Worm (Caenorhabditis elegans) whole organism, L1 larva: ENCODE measurements around the gene F10C1.1.

ENCODE experiments used
- C04F5.9 ChIP-seq: sonication (generic microtip); optimal IDR thresholded peaks from 2 replicates; lab custom pipeline; 2016; ENCODE audit warnings: missing genetic modification characterization, missing compliant biosample characterization
- C16A3.4 ChIP-seq: fragments of 150-350 bp; optimal IDR thresholded peaks from 2 replicates; lab custom pipeline; 2014; ENCODE audit warnings: missing biosample characterization, missing genetic modification characterization
- F16B12.6 ChIP-seq: fragments of 150-350 bp; optimal IDR thresholded peaks from 2 replicates; lab custom pipeline; 2014; ENCODE audit warnings: missing biosample characterization, missing genetic modification characterization
- ama-1 ChIP-seq: fragments of 150-350 bp; optimal IDR thresholded peaks from 2 replicates; lab custom pipeline; 2014
- ceh-63 ChIP-seq: fragments of 200-800 bp; sonication (Bioruptor generic); optimal IDR thresholded peaks from 2 replicates; lab custom pipeline; 2018; ENCODE audit warnings: mild to moderate bottlenecking, missing genetic modification characterization, missing compliant biosample characterization
- ceh-8 ChIP-seq: fragments of 200-800 bp; sonication (Bioruptor generic); optimal IDR thresholded peaks from 2 replicates; lab custom pipeline; 2018; ENCODE audit warnings: mild to moderate bottlenecking, missing genetic modification characterization, moderate library complexity, missing compliant biosample characterization
- ceh-88 ChIP-seq: fragments of 200-800 bp; sonication (Bioruptor generic); IDR thresholded peaks from 2 replicates; pipeline ENCODE4 v1.3.6; 2022; ENCODE audit warnings: missing genetic modification characterization, missing compliant biosample characterization
- dpl-1 ChIP-seq, 3 experiments: fragments of 150-350 bp in 2 of 3; sonication (generic microtip) in 1 of 3; optimal IDR thresholded peaks; 2 replicates each; lab custom pipeline; 2014 to 2017; ENCODE audit warnings: missing biosample characterization in 3 of 3, missing genetic modification characterization in 3 of 3, missing genetic modification reagents in 3 of 3
- dsc-1 ChIP-seq: sonication (generic microtip); optimal IDR thresholded peaks from 2 replicates; lab custom pipeline; 2016; ENCODE audit warnings: mild to moderate bottlenecking, missing genetic modification characterization, missing compliant biosample characterization
- efl-1 ChIP-seq, 4 experiments: fragments of 150-350 bp; optimal IDR thresholded peaks in 3 of 4; peaks in 1 of 4; 1 replicate in 1 of 4; 2 replicates in 3 of 4; lab custom pipeline; 2014; ENCODE audit warnings: missing biosample characterization in 2 of 4, missing genetic modification characterization in 2 of 4, missing genetic modification reagents in 2 of 4
- egl-27 ChIP-seq, 2 experiments: fragments of 150-350 bp in 1 of 2; sonication (generic microtip); optimal IDR thresholded peaks; 3 replicates each; lab custom pipeline; 2017 to 2018; ENCODE audit warnings: missing biosample characterization in 2 of 2, missing genetic modification characterization in 2 of 2, missing genetic modification reagents in 2 of 2
- elt-2 ChIP-seq: sonication (generic microtip); optimal IDR thresholded peaks from 2 replicates; lab custom pipeline; 2016; ENCODE audit warnings: missing genetic modification characterization, mild to moderate bottlenecking, inconsistent platforms, missing compliant biosample characterization, missing genetic modification reagents
- elt-3 ChIP-seq, 6 experiments: fragments of 150-350 bp in 1 of 6; sonication (generic microtip); optimal IDR thresholded peaks; 2 replicates each; lab custom pipeline; 2017 to 2018; ENCODE audit warnings: missing biosample characterization in 6 of 6, missing genetic modification characterization in 6 of 6, inconsistent platforms in 1 of 6
- ets-5 ChIP-seq: fragments of 200-800 bp; sonication (Bioruptor generic); IDR thresholded peaks from 2 replicates; pipeline ENCODE4 v1.3.6; 2022; ENCODE audit warnings: missing genetic modification characterization, missing compliant biosample characterization
- fkh-4 ChIP-seq: sonication (generic microtip); optimal IDR thresholded peaks from 2 replicates; lab custom pipeline; 2016; ENCODE audit warnings: missing compliant biosample characterization, missing genetic modification characterization, borderline replicate concordance
- fos-1 ChIP-seq: fragments of 150-350 bp; optimal IDR thresholded peaks from 2 replicates; lab custom pipeline; 2014; ENCODE audit warnings: missing biosample characterization, missing genetic modification characterization
- irx-1 ChIP-seq: sonication (generic microtip); optimal IDR thresholded peaks from 2 replicates; lab custom pipeline; 2016; ENCODE audit warnings: missing genetic modification characterization, missing compliant biosample characterization
- isw-1 ChIP-seq: fragments of 200-800 bp; sonication (Bioruptor generic); IDR thresholded peaks from 2 replicates; pipeline ENCODE4 v1.3.6; 2022; ENCODE audit warnings: missing genetic modification characterization, missing compliant biosample characterization
- lin-13 ChIP-seq: fragments of 150-350 bp; optimal IDR thresholded peaks from 2 replicates; lab custom pipeline; 2014; ENCODE audit warnings: missing biosample characterization, missing genetic modification reagents, missing genetic modification characterization
- lin-15B ChIP-seq: fragments of 150-350 bp; sonication (generic microtip); optimal IDR thresholded peaks from 3 replicates; lab custom pipeline; 2014; ENCODE audit warnings: missing biosample characterization, missing genetic modification characterization
- lin-35 ChIP-seq, 2 experiments: fragments of 150-350 bp; optimal IDR thresholded peaks; 2 replicates each; lab custom pipeline; 2014; ENCODE audit warnings: missing biosample characterization in 2 of 2, missing genetic modification characterization in 2 of 2, missing genetic modification reagents in 2 of 2
- lin-39 ChIP-seq: fragments of 150-350 bp; optimal IDR thresholded peaks from 2 replicates; lab custom pipeline; 2014; ENCODE audit warnings: missing biosample characterization, missing genetic modification reagents, missing genetic modification characterization
- lsy-2 ChIP-seq, 2 experiments: fragments of 150-350 bp; optimal IDR thresholded peaks; 2 replicates each; lab custom pipeline; 2014; ENCODE audit warnings: missing biosample characterization in 2 of 2, missing genetic modification characterization in 2 of 2
- mdl-1 ChIP-seq, 2 experiments: fragments of 150-350 bp; optimal IDR thresholded peaks; 2 replicates each; lab custom pipeline; 2014 to 2017; ENCODE audit warnings: missing biosample characterization in 2 of 2, missing genetic modification characterization in 2 of 2, inconsistent platforms in 1 of 2
- mef-2 ChIP-seq: fragments of 150-350 bp; optimal IDR thresholded peaks from 2 replicates; lab custom pipeline; 2014; ENCODE audit warnings: missing biosample characterization, missing genetic modification characterization
- mep-1 ChIP-seq: fragments of 150-350 bp; optimal IDR thresholded peaks from 2 replicates; lab custom pipeline; 2014; ENCODE audit warnings: missing biosample characterization, missing genetic modification characterization
- nhr-11 ChIP-seq: fragments of 150-350 bp; optimal IDR thresholded peaks from 2 replicates; lab custom pipeline; 2014; ENCODE audit warnings: missing biosample characterization, missing genetic modification characterization
- nhr-237 ChIP-seq: fragments of 150-350 bp; optimal IDR thresholded peaks from 2 replicates; lab custom pipeline; 2014; ENCODE audit warnings: missing biosample characterization, missing genetic modification characterization
- nhr-28 ChIP-seq: fragments of 150-350 bp; optimal IDR thresholded peaks from 2 replicates; lab custom pipeline; 2014; ENCODE audit warnings: missing biosample characterization, missing genetic modification characterization
- nhr-71 ChIP-seq: sonication (generic microtip); optimal IDR thresholded peaks from 2 replicates; lab custom pipeline; 2016; ENCODE audit warnings: mild to moderate bottlenecking, missing genetic modification characterization, moderate library complexity, missing compliant biosample characterization
- nhr-77 ChIP-seq: fragments of 150-350 bp; optimal IDR thresholded peaks from 2 replicates; lab custom pipeline; 2014; ENCODE audit warnings: missing biosample characterization, missing genetic modification characterization
- nhr-84 ChIP-seq: sonication (generic microtip); optimal IDR thresholded peaks from 2 replicates; lab custom pipeline; 2017; ENCODE audit warnings: missing biosample characterization, missing genetic modification characterization
- nhr-85 ChIP-seq: sonication (generic microtip); peaks from one replicate; lab custom pipeline; 2016; ENCODE audit warnings: missing genetic modification characterization, inconsistent platforms, missing compliant biosample characterization
- pqm-1 ChIP-seq: sonication (generic microtip); optimal IDR thresholded peaks from 3 replicates; lab custom pipeline; 2017; ENCODE audit warnings: missing biosample characterization, missing genetic modification characterization
- rnt-1 ChIP-seq: sonication (generic microtip); optimal IDR thresholded peaks from 2 replicates; lab custom pipeline; 2016; ENCODE audit warnings: mild to moderate bottlenecking, missing genetic modification characterization, moderate library complexity, missing compliant biosample characterization
- snpc-4 ChIP-seq: fragments of 150-350 bp; optimal IDR thresholded peaks from 2 replicates; lab custom pipeline; 2014; ENCODE audit warnings: missing biosample characterization, missing genetic modification characterization
- snu-23 ChIP-seq: sonication (generic microtip); optimal IDR thresholded peaks from 2 replicates; lab custom pipeline; 2016; ENCODE audit warnings: missing genetic modification characterization, missing compliant biosample characterization
- sox-4 ChIP-seq: sonication (generic microtip); optimal IDR thresholded peaks from 2 replicates; lab custom pipeline; 2016; ENCODE audit warnings: missing genetic modification characterization, missing compliant biosample characterization
- sptf-1 ChIP-seq: fragments of 150-350 bp; optimal IDR thresholded peaks from 2 replicates; lab custom pipeline; 2014; ENCODE audit warnings: missing biosample characterization, missing genetic modification characterization
- sup-37 ChIP-seq: fragments of 200-800 bp; sonication (Bioruptor generic); optimal IDR thresholded peaks from 2 replicates; lab custom pipeline; 2018; ENCODE audit warnings: mild to moderate bottlenecking, missing genetic modification characterization, missing compliant biosample characterization
- swsn-7 ChIP-seq: sonication (generic microtip); optimal IDR thresholded peaks from 2 replicates; lab custom pipeline; 2016; ENCODE audit warnings: missing genetic modification characterization, missing compliant biosample characterization
- tlp-1 ChIP-seq: fragments of 150-350 bp; optimal IDR thresholded peaks from 2 replicates; lab custom pipeline; 2014; ENCODE audit warnings: missing biosample characterization, missing genetic modification characterization
- unc-130 ChIP-seq: fragments of 150-350 bp; optimal IDR thresholded peaks from 2 replicates; lab custom pipeline; 2017; ENCODE audit warnings: missing biosample characterization, missing genetic modification characterization, inconsistent platforms
- unc-30 ChIP-seq: sonication (generic microtip); optimal IDR thresholded peaks from 2 replicates; lab custom pipeline; 2017; ENCODE audit warnings: missing biosample characterization, missing genetic modification characterization
- vab-15 ChIP-seq: sonication (generic microtip); optimal IDR thresholded peaks from 2 replicates; lab custom pipeline; 2017; ENCODE audit warnings: missing genotype, mild to moderate bottlenecking, missing genetic modification characterization, missing compliant biosample characterization
- xbp-1 ChIP-seq: sonication (generic microtip); optimal IDR thresholded peaks from 2 replicates; lab custom pipeline; 2016; ENCODE audit warnings: missing genetic modification characterization, missing compliant biosample characterization
- ztf-11 ChIP-seq, 2 experiments: sonication (generic microtip); optimal IDR thresholded peaks; 2 replicates each; lab custom pipeline; 2016 to 2017; ENCODE audit warnings: missing genetic modification characterization in 2 of 2, missing biosample characterization in 1 of 2, missing compliant biosample characterization in 1 of 2
- ztf-4 ChIP-seq: fragments of 150-350 bp; optimal IDR thresholded peaks from 2 replicates; lab custom pipeline; 2014; ENCODE audit warnings: missing biosample characterization, missing genetic modification characterization

Gene F10C1.1

ce11 chrII:5779866-5780265, 5.8 kb downstream of the F10C1.1 start (continued):
- TF ChIP-seq lsy-2 (tag; optimal IDR thresholded peaks at IDR 0.05; lab: Kevin White, UChicago) (peak; percentile 10 to 53), mep-1 (tag; lab: Kevin White, UChicago) (peak; percentile 52), fos-1 (tag; lab: Kevin White, UChicago) (peak; percentile 34), efl-1 (optimal IDR thresholded peaks at IDR 0.05; lab: Kevin White, UChicago) (peak; percentile 10 to 44), efl-1 (GFP tag; optimal IDR thresholded peaks at IDR 0.05 in 1 of 2; lab: Kevin White, UChicago) (no peak), ceh-8 (GFP tag; lab: Kevin White, UChicago) (no peak), ceh-88 (GFP tag; lab: Robert Waterston, UW) (no peak), nhr-85 (no peak), ceh-63 (peak; percentile 9), rnt-1 (tag; lab: Kevin White, UChicago) (peak; percentile 36), swsn-7 (peak; percentile 38)

ce11 chrII:5781935-5782921, 8.2 kb downstream of the F10C1.1 start, which contains the start of gene K05F1.6:
TSS of gene K05F1.6 (plus strand) at chrII:5782520.
- TF ChIP-seq ama-1 (lab: Kevin White, UChicago): no peak
- no peak for TF ChIP-seq fkh-4 (tag; lab: Kevin White, UChicago)
- TF ChIP-seq sptf-1: no peak
- no peak for TF ChIP-seq nhr-77 (tag; lab: Kevin White, UChicago)
- TF ChIP-seq egl-27 (tag; optimal IDR thresholded peaks at IDR 0.05; lab: Kevin White, UChicago): no peak
- no peak for TF ChIP-seq snpc-4 (tag; lab: Kevin White, UChicago)
- peak; percentile 70 for TF ChIP-seq elt-2 (tag; lab: Kevin White, UChicago)
- TF ChIP-seq tlp-1: no peak
- TF ChIP-seq mdl-1 (tag; optimal IDR thresholded peaks at IDR 0.05; lab: Kevin White, UChicago): peak in 1 of 2 experiments; percentile 58
- no peak for TF ChIP-seq vab-15
- no peak for TF ChIP-seq unc-30 (tag; lab: Kevin White, UChicago)
- TF ChIP-seq dsc-1 (tag; lab: Kevin White, UChicago): peak; percentile 70
- TF ChIP-seq lin-35 (GFP tag; optimal IDR thresholded peaks at IDR 0.05; lab: Kevin White, UChicago): peak; percentile 6 to 44
- TF ChIP-seq nhr-84 (tag; lab: Kevin White, UChicago): no peak
- no peak for TF ChIP-seq nhr-28 (tag; lab: Kevin White, UChicago)
- TF ChIP-seq F16B12.6 (tag; lab: Kevin White, UChicago): no peak
- no peak for TF ChIP-seq lin-15B (tag; lab: Kevin White, UChicago)
- TF ChIP-seq sup-37 (GFP tag; lab: Kevin White, UChicago): peak; percentile 6
- TF ChIP-seq lsy-2 (tag; optimal IDR thresholded peaks at IDR 0.05; lab: Kevin White, UChicago): peak in 1 of 2 experiments; percentile 52
- no peak for TF ChIP-seq elt-3 (tag; optimal IDR thresholded peaks at IDR 0.05; lab: Kevin White, UChicago)
- peak; percentile 78 for TF ChIP-seq nhr-71 (tag; lab: Kevin White, UChicago)
- TF ChIP-seq ztf-11 (tag; optimal IDR thresholded peaks at IDR 0.05; lab: Kevin White, UChicago): peak in 1 of 2 experiments; percentile 36
- peak; percentile 15 for TF ChIP-seq ztf-4 (tag; lab: Kevin White, UChicago)
- no peak for TF ChIP-seq nhr-11 (tag; lab: Kevin White, UChicago)
- TF ChIP-seq xbp-1: peak; percentile 39
- peak; percentile 22 for TF ChIP-seq lin-13
- no peak for TF ChIP-seq nhr-237 (tag; lab: Kevin White, UChicago)
- TF ChIP-seq C04F5.9: no peak
- no peak for TF ChIP-seq irx-1
- no peak for TF ChIP-seq pqm-1 (tag; lab: Kevin White, UChicago)
- TF ChIP-seq dpl-1 (GFP tag; optimal IDR thresholded peaks at IDR 0.05; lab: Kevin White, UChicago): peak in 1 of 3 experiments; percentile 8
- TF ChIP-seq efl-1 (optimal IDR thresholded peaks at IDR 0.05; lab: Kevin White, UChicago): peak; percentile 40 to 69
- TF ChIP-seq efl-1 (GFP tag; optimal IDR thresholded peaks at IDR 0.05 in 1 of 2; lab: Kevin White, UChicago): peak in 1 of 2 experiments; percentile 94
- no peak for TF ChIP-seq sox-4 (tag; lab: Kevin White, UChicago)
- 0 out of 2 replicates have a peak, but pooled peaks have one; percentile 1 for TF ChIP-seq isw-1 (GFP tag; lab: Robert Waterston, UW)
- peak; percentile 52 for TF ChIP-seq unc-130 (tag; lab: Kevin White, UChicago)
- peak; percentile 59 for TF ChIP-seq C16A3.4 (tag; lab: Kevin White, UChicago)
- no peak for TF ChIP-seq ets-5 (GFP tag; lab: Robert Waterston, UW)
- peak; percentile 42 for TF ChIP-seq swsn-7
- no peak for TF ChIP-seq lin-39
- TF ChIP-seq snu-23 (GFP tag; lab: Kevin White, UChicago): peak; percentile 20
- no peak for TF ChIP-seq mef-2 (tag; lab: Kevin White, UChicago)
